Worm (Caenorhabditis elegans) whole organism, L3 larva: Measurements from ENCODE around the gene clec-80.
"Not testable (repeated sequence)": the region's sequence is repeated elsewhere in the genome, so short reads cannot be mapped to it uniquely, and the experiment has no call there.

Source experiments
- ama-1 ChIP-seq: fragments of 150-350 bp; optimal IDR thresholded peaks from 2 replicates; lab custom pipeline; 2018
- ceh-28 ChIP-seq: fragments of 150-350 bp; optimal IDR thresholded peaks from 2 replicates; lab custom pipeline; 2014; ENCODE audit warnings: missing biosample characterization, missing genetic modification reagents, missing genetic modification characterization
- ceh-82 ChIP-seq: fragments of 150-350 bp; optimal IDR thresholded peaks from 2 replicates; lab custom pipeline; 2014; ENCODE audit warnings: missing biosample characterization, missing genetic modification characterization
- egl-27 ChIP-seq: sonication (generic microtip); optimal IDR thresholded peaks from 4 replicates; lab custom pipeline; 2017; ENCODE audit warnings: missing biosample characterization, missing genetic modification reagents, missing genetic modification characterization
- fos-1 ChIP-seq: fragments of 150-350 bp; optimal IDR thresholded peaks from 2 replicates; lab custom pipeline; 2014; ENCODE audit warnings: missing biosample characterization, missing genetic modification characterization
- lin-15B ChIP-seq: fragments of 150-350 bp; optimal IDR thresholded peaks from 2 replicates; lab custom pipeline; 2014; ENCODE audit warnings: missing biosample characterization, missing genetic modification characterization
- nhr-11 ChIP-seq: fragments of 150-350 bp; optimal IDR thresholded peaks from 2 replicates; lab custom pipeline; 2014; ENCODE audit warnings: missing biosample characterization, missing genetic modification characterization
- nhr-12 ChIP-seq: fragments of 150-350 bp; optimal IDR thresholded peaks from 2 replicates; lab custom pipeline; 2014; ENCODE audit warnings: missing biosample characterization, missing genetic modification characterization
- nhr-237 ChIP-seq: fragments of 150-350 bp; optimal IDR thresholded peaks from 2 replicates; lab custom pipeline; 2014; ENCODE audit warnings: missing biosample characterization, missing genetic modification characterization
- nhr-77 ChIP-seq: fragments of 150-350 bp; optimal IDR thresholded peaks from 2 replicates; lab custom pipeline; 2014; ENCODE audit warnings: missing biosample characterization, missing genetic modification characterization
- pha-4 ChIP-seq: fragments of 150-350 bp; optimal IDR thresholded peaks from 2 replicates; lab custom pipeline; 2014; ENCODE audit warnings: missing biosample characterization, missing genetic modification reagents, missing genetic modification characterization
- skn-1 ChIP-seq: fragments of 150-350 bp; optimal IDR thresholded peaks from 2 replicates; lab custom pipeline; 2014; ENCODE audit warnings: missing biosample characterization, missing genetic modification characterization
- unc-39 ChIP-seq: sonication (generic microtip); optimal IDR thresholded peaks from 4 replicates; lab custom pipeline; 2017; ENCODE audit warnings: missing biosample characterization, missing genetic modification characterization
- zag-1 ChIP-seq: fragments of 150-350 bp; optimal IDR thresholded peaks from 2 replicates; lab custom pipeline; 2014; ENCODE audit warnings: missing biosample characterization, missing genetic modification characterization

DNA sequence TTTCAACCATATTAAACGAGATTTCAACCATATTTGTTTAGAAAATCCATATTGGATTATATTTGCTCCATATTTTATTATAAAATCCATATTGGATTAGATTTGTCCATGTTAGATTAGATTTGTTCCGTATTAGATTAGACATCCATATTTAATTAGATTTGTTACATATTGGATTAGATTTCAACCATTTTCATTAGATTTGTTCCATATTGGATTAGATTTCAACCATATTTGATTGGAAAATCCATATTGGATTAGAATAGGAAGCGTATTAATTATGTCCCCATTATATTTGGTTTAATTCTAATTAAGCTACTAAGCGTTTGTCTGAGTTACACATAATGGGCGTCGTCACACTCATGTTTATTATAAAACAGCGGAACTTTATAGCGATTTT, 22.0 kb upstream of the clec-80 start, which contains the start of gene Y54G2A.44:
- not testable (repeated sequence) for TF ChIP-seq nhr-237 (tag; lab: Kevin White, UChicago); ama-1 (lab: Kevin White, UChicago); ceh-82 (tag; lab: Kevin White, UChicago); unc-39 (tag; lab: Kevin White, UChicago); egl-27 (tag; lab: Kevin White, UChicago); lin-15B (tag; lab: Kevin White, UChicago); zag-1 (tag; lab: Kevin White, UChicago); fos-1 (tag; lab: Kevin White, UChicago); nhr-11 (tag; lab: Kevin White, UChicago); skn-1 (tag; lab: Kevin White, UChicago); nhr-77 (tag; lab: Kevin White, UChicago); pha-4; ceh-28 (tag; lab: Kevin White, UChicago); nhr-12
